Fruit fly (Drosophila melanogaster) whole organism, embryonic: Measurements from ENCODE around the gene CG18262.

ENCODE experiments used
- Abd-B ChIP-seq: fragments of 200-800 bp; sonication (Bioruptor generic); optimal IDR thresholded peaks from 2 replicates; lab custom pipeline; 2018; ENCODE audit warnings: missing biosample characterization, mild to moderate bottlenecking, missing genetic modification characterization, moderate library complexity
- Asciz ChIP-seq: fragments of 200-800 bp; sonication (Bioruptor generic); optimal IDR thresholded peaks from 2 replicates; lab custom pipeline; 2017; ENCODE audit warnings: missing biosample characterization, mild to moderate bottlenecking, missing genetic modification characterization, missing genetic modification reagents
- CG12071 ChIP-seq: fragments of 200-800 bp; sonication (Bioruptor generic); optimal IDR thresholded peaks from 3 replicates; lab custom pipeline; 2018; ENCODE audit warnings: missing biosample characterization, mild to moderate bottlenecking, missing genetic modification characterization
- CG13424 ChIP-seq: fragments of 200-800 bp; sonication (Bioruptor generic); optimal IDR thresholded peaks from 2 replicates; lab custom pipeline; 2019; ENCODE audit warnings: missing biosample characterization, mild to moderate bottlenecking, missing genetic modification characterization, moderate library complexity
- CG13775 ChIP-seq: fragments of 200-800 bp; sonication (Bioruptor generic); optimal IDR thresholded peaks from 3 replicates; lab custom pipeline; 2017; ENCODE audit warnings: missing biosample characterization, mild to moderate bottlenecking, missing genetic modification characterization
- CG17186 ChIP-seq: fragments of 200-800 bp; sonication (Bioruptor generic); optimal IDR thresholded peaks from 3 replicates; lab custom pipeline; 2017; ENCODE audit warnings: missing biosample characterization, missing genetic modification reagents, missing genetic modification characterization
- CG17328 ChIP-seq: fragments of 200-800 bp; sonication (Bioruptor generic); IDR thresholded peaks from 2 replicates; pipeline ENCODE4 v1.3.6; 2022; ENCODE audit warnings: missing biosample characterization, missing genetic modification characterization
- CG17568 ChIP-seq: fragments of 200-800 bp; sonication (Bioruptor generic); optimal IDR thresholded peaks from 2 replicates; lab custom pipeline; 2018; ENCODE audit warnings: missing biosample characterization, mild to moderate bottlenecking, missing genetic modification characterization, moderate library complexity
- CG1792 ChIP-seq: fragments of 200-800 bp; sonication (Bioruptor generic); optimal IDR thresholded peaks from 2 replicates; lab custom pipeline; 2016; ENCODE audit warnings: missing biosample characterization, missing genetic modification characterization
- CG18764 ChIP-seq: fragments of 200-800 bp; sonication (Bioruptor generic); optimal IDR thresholded peaks from 3 replicates; lab custom pipeline; 2016; ENCODE audit warnings: missing biosample characterization, missing genetic modification characterization
- CG31365 ChIP-seq: fragments of 200-800 bp; sonication (Bioruptor generic); optimal IDR thresholded peaks from 2 replicates; lab custom pipeline; 2018; ENCODE audit warnings: missing biosample characterization, mild to moderate bottlenecking, missing genetic modification characterization
- CG3838 ChIP-seq: fragments of 200-800 bp; sonication (Bioruptor generic); optimal IDR thresholded peaks from 3 replicates; lab custom pipeline; 2016; ENCODE audit warnings: missing biosample characterization, missing genetic modification characterization
- CG4360 ChIP-seq: fragments of 200-800 bp; sonication (Bioruptor generic); IDR thresholded peaks from 2 replicates; pipeline ENCODE4 v1.3.6; 2022; ENCODE audit warnings: missing biosample characterization, missing genetic modification characterization
- CG4404 ChIP-seq: fragments of 200-800 bp; sonication (Bioruptor generic); IDR thresholded peaks from 2 replicates; pipeline ENCODE4 v1.3.6; 2022; ENCODE audit warnings: missing biosample characterization, missing genetic modification characterization
- CG4854 ChIP-seq: fragments of 200-800 bp; sonication (Bioruptor generic); optimal IDR thresholded peaks from 2 replicates; lab custom pipeline; 2016; ENCODE audit warnings: missing biosample characterization, missing genetic modification characterization, inconsistent platforms
- CG8388 ChIP-seq: fragments of 200-800 bp; sonication (Bioruptor generic); optimal IDR thresholded peaks from 2 replicates; lab custom pipeline; 2019; ENCODE audit warnings: missing biosample characterization, mild to moderate bottlenecking, missing genetic modification characterization, moderate library complexity
- CG9609 ChIP-seq: fragments of 200-800 bp; sonication (Bioruptor generic); optimal IDR thresholded peaks from 3 replicates; lab custom pipeline; 2016; ENCODE audit warnings: missing biosample characterization, missing genetic modification characterization
- Dref ChIP-seq: fragments of 200-800 bp; sonication (Bioruptor generic); IDR thresholded peaks from 2 replicates; pipeline ENCODE4 v1.3.6; 2022; ENCODE audit warnings: missing biosample characterization, missing genetic modification characterization
- Ets65A ChIP-seq: fragments of 200-800 bp; sonication (Bioruptor generic); peaks from one replicate; lab custom pipeline; 2016; ENCODE audit warnings: missing biosample characterization, missing genetic modification characterization
- GATAe ChIP-seq: fragments of 200-800 bp; sonication (Bioruptor generic); conservative IDR thresholded peaks from 2 replicates; pipeline ENCODE4 v1.3.6; 2022; ENCODE audit warnings: missing biosample characterization, missing genetic modification characterization
- H15 ChIP-seq: fragments of 200-800 bp; sonication (Bioruptor generic); IDR thresholded peaks from 3 replicates; pipeline ENCODE4 v1.3.6; 2022; ENCODE audit warnings: missing biosample characterization, missing genetic modification characterization
- Hmx ChIP-seq: fragments of 200-800 bp; sonication (Bioruptor generic); optimal IDR thresholded peaks from 2 replicates; lab custom pipeline; 2016; ENCODE audit warnings: missing biosample characterization, missing genetic modification characterization
- Jarid2 ChIP-seq: fragments of 200-800 bp; sonication (Bioruptor generic); optimal IDR thresholded peaks from 3 replicates; lab custom pipeline; 2017; ENCODE audit warnings: mild to moderate bottlenecking, missing biosample characterization, missing genetic modification reagents, missing genetic modification characterization
- Poxn ChIP-seq: fragments of 200-800 bp; sonication (Bioruptor generic); IDR thresholded peaks from 2 replicates; pipeline ENCODE4 v1.3.6; 2022; ENCODE audit warnings: missing biosample characterization, missing genetic modification characterization
- Ptx1 ChIP-seq: fragments of 200-800 bp; sonication (Bioruptor generic); IDR thresholded peaks from 2 replicates; pipeline ENCODE4 v1.3.6; 2022; ENCODE audit warnings: missing biosample characterization, missing genetic modification characterization
- Tbp ChIP-seq: fragments of >200 bp; optimal IDR thresholded peaks from 2 replicates; lab custom pipeline; 2018; ENCODE audit warnings: missing biosample characterization, missing genetic modification characterization
- Xbp1 ChIP-seq: fragments of 200-800 bp; sonication (Bioruptor generic); optimal IDR thresholded peaks from 3 replicates; lab custom pipeline; 2016; ENCODE audit warnings: missing biosample characterization, mild to moderate bottlenecking, missing genetic modification characterization
- Xrp1 ChIP-seq: fragments of 200-800 bp; sonication (Bioruptor generic); IDR thresholded peaks from 2 replicates; pipeline ENCODE4 v1.3.6; 2022; ENCODE audit warnings: missing biosample characterization, missing genetic modification characterization
- da ChIP-seq: fragments of 200-800 bp; sonication (Bioruptor generic); optimal IDR thresholded peaks from 2 replicates; lab custom pipeline; 2016; ENCODE audit warnings: missing biosample characterization, missing genetic modification characterization
- danr ChIP-seq: fragments of 200-800 bp; sonication (Bioruptor generic); IDR thresholded peaks from 2 replicates; pipeline ENCODE4 v1.3.6; 2022; ENCODE audit warnings: missing biosample characterization, missing genetic modification characterization
- dm ChIP-seq: fragments of 200-800 bp; sonication (Bioruptor generic); optimal IDR thresholded peaks from 3 replicates; lab custom pipeline; 2016; ENCODE audit warnings: missing biosample characterization, missing genetic modification characterization
- en ChIP-seq: fragments of 200-800 bp; sonication (Bioruptor generic); optimal IDR thresholded peaks from 2 replicates; lab custom pipeline; 2016; ENCODE audit warnings: missing biosample characterization, missing genetic modification characterization
- eve ChIP-seq, 2 experiments: fragments of >200 bp; optimal IDR thresholded peaks; 2 replicates each; lab custom pipeline; 2017; ENCODE audit warnings: missing biosample characterization in 2 of 2, missing genetic modification characterization in 2 of 2
- gcm ChIP-seq: fragments of 200-800 bp; sonication (Bioruptor generic); optimal IDR thresholded peaks from 2 replicates; lab custom pipeline; 2019; ENCODE audit warnings: missing biosample characterization, mild to moderate bottlenecking, missing genetic modification characterization, moderate library complexity
- gro ChIP-seq: fragments of 200-800 bp; sonication (Bioruptor generic); optimal IDR thresholded peaks from 2 replicates; lab custom pipeline; 2016; ENCODE audit warnings: missing biosample characterization, missing genetic modification characterization
- her ChIP-seq: fragments of 200-800 bp; sonication (Bioruptor generic); optimal IDR thresholded peaks from 2 replicates; lab custom pipeline; 2016; ENCODE audit warnings: missing biosample characterization, missing genetic modification characterization
- lbe ChIP-seq: fragments of 200-800 bp; sonication (Bioruptor generic); optimal IDR thresholded peaks from 2 replicates; lab custom pipeline; 2016; ENCODE audit warnings: missing biosample characterization, mild to moderate bottlenecking, missing genetic modification characterization
- mam ChIP-seq: fragments of 200-800 bp; sonication (Bioruptor generic); optimal IDR thresholded peaks from 3 replicates; lab custom pipeline; 2016; ENCODE audit warnings: missing biosample characterization, missing genetic modification characterization
- peb ChIP-seq: fragments of 200-800 bp; sonication (Bioruptor generic); IDR thresholded peaks from 2 replicates; pipeline ENCODE4 v1.3.6; 2022; ENCODE audit warnings: missing biosample characterization, missing genetic modification characterization
- pfk ChIP-seq: fragments of 200-800 bp; sonication (Bioruptor generic); optimal IDR thresholded peaks from 2 replicates; lab custom pipeline; 2018; ENCODE audit warnings: missing biosample characterization, mild to moderate bottlenecking, missing genetic modification characterization, moderate library complexity
- pho ChIP-seq: fragments of 200-800 bp; sonication (Bioruptor generic); optimal IDR thresholded peaks from 2 replicates; lab custom pipeline; 2016; ENCODE audit warnings: missing biosample characterization, missing genetic modification characterization
- ranshi ChIP-seq: fragments of 200-800 bp; sonication (Bioruptor generic); IDR thresholded peaks from 2 replicates; pipeline ENCODE4 v1.3.6; 2022; ENCODE audit warnings: missing biosample characterization, missing genetic modification characterization
- salm ChIP-seq: fragments of 200-800 bp; sonication (Bioruptor generic); optimal IDR thresholded peaks from 2 replicates; lab custom pipeline; 2018; ENCODE audit warnings: missing biosample characterization, mild to moderate bottlenecking, missing genetic modification characterization
- sc ChIP-seq, 3 experiments: fragments of >200 bp in 2 of 3; fragments of 200-800 bp in 1 of 3; sonication (Bioruptor generic) in 1 of 3; optimal IDR thresholded peaks; 2 replicates in 2 of 3; 3 replicates in 1 of 3; lab custom pipeline; 2017; ENCODE audit warnings: mild to moderate bottlenecking in 1 of 3, missing biosample characterization in 1 of 3, missing genetic modification characterization in 1 of 3, missing genetic modification reagents in 1 of 3
- schlank ChIP-seq: fragments of 200-800 bp; sonication (Bioruptor generic); optimal IDR thresholded peaks from 2 replicates; lab custom pipeline; 2018; ENCODE audit warnings: missing biosample characterization, mild to moderate bottlenecking, missing genetic modification characterization
- shn ChIP-seq: fragments of 200-800 bp; sonication (Bioruptor generic); optimal IDR thresholded peaks from 3 replicates; lab custom pipeline; 2016; ENCODE audit warnings: missing biosample characterization, missing genetic modification characterization
- stc ChIP-seq: fragments of 200-800 bp; sonication (Bioruptor generic); IDR thresholded peaks from 2 replicates; pipeline ENCODE4 v1.3.6; 2022; ENCODE audit warnings: missing biosample characterization, missing genetic modification characterization
- tll ChIP-seq, 2 experiments: fragments of 200-800 bp in 1 of 2; fragments of >200 bp in 1 of 2; sonication (Bioruptor generic) in 1 of 2; optimal IDR thresholded peaks; 2 replicates each; lab custom pipeline; 2017 to 2019; ENCODE audit warnings: missing biosample characterization in 2 of 2, missing genetic modification characterization in 2 of 2, mild to moderate bottlenecking in 1 of 2, moderate library complexity in 1 of 2
- ttk ChIP-seq: fragments of 200-800 bp; sonication (Bioruptor generic); IDR thresholded peaks from 2 replicates; pipeline ENCODE4 v2.1.2; 2022; ENCODE audit warnings: missing biosample characterization, missing genetic modification characterization
- unpg ChIP-seq: fragments of 200-800 bp; sonication (Bioruptor generic); optimal IDR thresholded peaks from 3 replicates; lab custom pipeline; 2018; ENCODE audit warnings: missing biosample characterization, mild to moderate bottlenecking, missing genetic modification characterization, moderate library complexity
- zfh2 ChIP-seq: fragments of 200-800 bp; sonication (Bioruptor generic); optimal IDR thresholded peaks from 2 replicates; lab custom pipeline; 2016; ENCODE audit warnings: missing biosample characterization, missing genetic modification characterization

The CG18262 gene

dm6 chrX:8196598-8197228, 44.0 kb downstream of the CG18262 start (continued):
- TF ChIP-seq danr (GFP tag; lab: Robert Waterston, UW): 0 out of 2 replicates have a peak, but pooled peaks have one; percentile 36
- TF ChIP-seq CG4360: 0 out of 2 replicates have a peak, but pooled peaks have one; percentile 11
- peak; percentile 49 for TF ChIP-seq unpg
- TF ChIP-seq Asciz: peak; percentile 10
- peak; percentile 63 for TF ChIP-seq CG17328 (GFP tag; lab: Robert Waterston, UW)
- peak; percentile 17 for TF ChIP-seq Abd-B (GFP tag; lab: Kevin White, UChicago)
- TF ChIP-seq CG18764 (GFP tag; lab: Kevin White, UChicago): no peak
- TF ChIP-seq CG9609 (GFP tag; lab: Kevin White, UChicago): no peak
- TF ChIP-seq salm (tag; lab: Kevin White, UChicago): no peak
- TF ChIP-seq her (GFP tag; lab: Kevin White, UChicago): no peak
- no peak for TF ChIP-seq eve (GFP tag; optimal IDR thresholded peaks at IDR 0.05; lab: Kevin White, UChicago)
- TF ChIP-seq Jarid2 (GFP tag; lab: Kevin White, UChicago): no peak
- TF ChIP-seq da (GFP tag; lab: Kevin White, UChicago): no peak
- TF ChIP-seq shn (GFP tag; lab: Kevin White, UChicago): no peak
- no peak for TF ChIP-seq CG3838
- no peak for TF ChIP-seq sc (optimal IDR thresholded peaks at IDR 0.05; lab: Kevin White, UChicago)
- TF ChIP-seq sc (GFP tag; optimal IDR thresholded peaks at IDR 0.05; lab: Kevin White, UChicago): no peak
- TF ChIP-seq CG8388 (GFP tag; lab: Kevin White, UChicago): peak; percentile 47
- peak; percentile 45 for TF ChIP-seq CG13424
- no peak for TF ChIP-seq CG4854 (GFP tag; lab: Kevin White, UChicago)
- TF ChIP-seq CG4404: no peak
- no peak for TF ChIP-seq gcm (GFP tag; lab: Kevin White, UChicago)
- TF ChIP-seq pho (GFP tag; lab: Kevin White, UChicago): no peak
- TF ChIP-seq CG31365 (tag; lab: Kevin White, UChicago): no peak
- no peak for TF ChIP-seq schlank (tag; lab: Kevin White, UChicago)
- TF ChIP-seq ranshi (GFP tag; lab: Robert Waterston, UW): peak; percentile 65; the same call in 1 of the 2 replicates
- no peak for TF ChIP-seq tll (GFP tag; optimal IDR thresholded peaks at IDR 0.05; lab: Kevin White, UChicago)
- TF ChIP-seq H15 (GFP tag; lab: Robert Waterston, UW): peak; percentile 53; the same call in 1 of the 3 replicates
- no peak for TF ChIP-seq CG13775 (GFP tag; lab: Kevin White, UChicago)
- no peak for TF ChIP-seq Tbp
- no peak for TF ChIP-seq CG17568
- TF ChIP-seq peb (GFP tag; lab: Robert Waterston, UW): no peak
- no peak for TF ChIP-seq stc
- TF ChIP-seq lbe: peak; percentile 32
- TF ChIP-seq dm (GFP tag; lab: Kevin White, UChicago): no peak
- peak; percentile 53; the same call in 1 of the 2 replicates for TF ChIP-seq Xrp1 (GFP tag; lab: Robert Waterston, UW)
- no peak for TF ChIP-seq GATAe (GFP tag; lab: Robert Waterston, UW)
- TF ChIP-seq Ets65A (GFP tag; lab: Kevin White, UChicago): peak; percentile 94
- no peak for TF ChIP-seq Dref (GFP tag; lab: Robert Waterston, UW)
- no peak for TF ChIP-seq CG1792
- no peak for TF ChIP-seq Poxn (GFP tag; lab: Robert Waterston, UW)
- peak; percentile 68 for TF ChIP-seq Ptx1 (GFP tag; lab: Robert Waterston, UW)
- no peak for TF ChIP-seq Hmx
- no peak for TF ChIP-seq pfk (GFP tag; lab: Kevin White, UChicago)
- no peak for TF ChIP-seq CG17186 (GFP tag; lab: Kevin White, UChicago)
- TF ChIP-seq gro (GFP tag; lab: Kevin White, UChicago): no peak
- peak; percentile 44 for TF ChIP-seq Xbp1 (GFP tag; lab: Kevin White, UChicago)
- no peak for TF ChIP-seq zfh2
- peak; percentile 47 for TF ChIP-seq CG12071 (GFP tag; lab: Kevin White, UChicago)
- no peak for TF ChIP-seq en
- TF ChIP-seq mam (GFP tag; lab: Kevin White, UChicago): no peak
- TF ChIP-seq ttk: peak; percentile 61
